Worm (Caenorhabditis elegans): ENCODE measurements around the gene F22E5.6.

Gene F22E5.6

ce11 chrII:2700229-2700628 lies 50.6 kb downstream of the F22E5.6 start, which contains the start of gene sri-61:
Gene sri-61 (minus strand): TSS chrII:2700329.
- TF ChIP-seq flt-1 (GFP tag; IDR thresholded peaks at IDR 0.05) (no peak), med-1 (GFP tag; optimal IDR thresholded peaks at IDR 0.05; ENCODE audit: insufficient read depth) (no peak), ref-1 (GFP tag; conservative IDR thresholded peaks at IDR 0.05) (no peak), ztf-23 (GFP tag; IDR thresholded peaks at IDR 0.05) (no peak), T22C8.4 (GFP tag; IDR thresholded peaks at IDR 0.05) (no peak), klf-2 (GFP tag; conservative IDR thresholded peaks at IDR 0.05) (no peak), cog-1 (tag; optimal IDR thresholded peaks at IDR 0.05) (no peak), tab-1 (GFP tag; IDR thresholded peaks at IDR 0.05) (no peak), ztf-29 (GFP tag; IDR thresholded peaks at IDR 0.05) (no peak)

All from whole organism, midembryonic.